Fruit fly (Drosophila melanogaster): ENCODE data around the gene shps.

- TF ChIP-seq CG10631 (GFP tag; optimal IDR thresholded peaks at IDR 0.05): no peak
- TF ChIP-seq OdsH (GFP tag; optimal IDR thresholded peaks at IDR 0.05): no peak
- no peak for TF ChIP-seq salr (GFP tag; optimal IDR thresholded peaks at IDR 0.05)
- no peak for TF ChIP-seq CG1621 (tag; optimal IDR thresholded peaks at IDR 0.05)
- TF ChIP-seq CG3919 (GFP tag; optimal IDR thresholded peaks at IDR 0.05): no peak
- TF ChIP-seq topi (GFP tag; optimal IDR thresholded peaks at IDR 0.05): no peak
- TF ChIP-seq Ets96B (tag; optimal IDR thresholded peaks at IDR 0.05): no peak
- no peak for TF ChIP-seq Sox102F (GFP tag; optimal IDR thresholded peaks at IDR 0.05)
- no peak for TF ChIP-seq CG16779 (tag; optimal IDR thresholded peaks at IDR 0.05)
- TF ChIP-seq CG6854 (GFP tag; optimal IDR thresholded peaks at IDR 0.05): no peak
- TF ChIP-seq fd85E (GFP tag; optimal IDR thresholded peaks at IDR 0.05): no peak
- no peak for TF ChIP-seq Sox15 (GFP tag; optimal IDR thresholded peaks at IDR 0.05)
- no peak for TF ChIP-seq Blimp-1 (GFP tag; optimal IDR thresholded peaks at IDR 0.05)
- no peak for TF ChIP-seq Hr39 (GFP tag; optimal IDR thresholded peaks at IDR 0.05)
Measured at dm6 chr3R:24268293-24268692, 11.1 kb upstream of the shps start.

Data from whole organism, prepupa.